Fruit fly (Drosophila melanogaster) whole organism, adult: ENCODE data around the gene CG43221.

Experiments
- CG11617 ChIP-seq: fragments of 200-800 bp; sonication (Bioruptor generic); optimal IDR thresholded peaks from 2 replicates; lab custom pipeline; 2017; ENCODE audit warnings: mild to moderate bottlenecking, missing biosample characterization, missing genetic modification reagents, missing genetic modification characterization
- CG12768 ChIP-seq: fragments of 200-800 bp; sonication (Bioruptor generic); optimal IDR thresholded peaks from 2 replicates; lab custom pipeline; 2017; ENCODE audit warnings: missing biosample characterization, missing genetic modification characterization, mild to moderate bottlenecking, moderate library complexity, missing genetic modification reagents
- CG14711 ChIP-seq: fragments of 200-800 bp; sonication (Bioruptor generic); optimal IDR thresholded peaks from 2 replicates; lab custom pipeline; 2018; ENCODE audit warnings: missing biosample characterization, mild to moderate bottlenecking, missing genetic modification characterization, moderate library complexity
- CG1620 ChIP-seq: fragments of 200-800 bp; sonication (Bioruptor generic); optimal IDR thresholded peaks from 2 replicates; lab custom pipeline; 2016; ENCODE audit warnings: missing biosample characterization, missing genetic modification characterization
- CG33017 ChIP-seq: fragments of 200-800 bp; sonication (Bioruptor generic); optimal IDR thresholded peaks from 2 replicates; lab custom pipeline; 2018; ENCODE audit warnings: missing biosample characterization, mild to moderate bottlenecking, missing genetic modification characterization, moderate library complexity
- CG5204 ChIP-seq: fragments of 200-800 bp; sonication (Bioruptor generic); optimal IDR thresholded peaks from 2 replicates; lab custom pipeline; 2016; ENCODE audit warnings: missing biosample characterization, missing genetic modification characterization
- CG7045 ChIP-seq: fragments of 200-800 bp; sonication (Bioruptor generic); optimal IDR thresholded peaks from 2 replicates; lab custom pipeline; 2017; ENCODE audit warnings: missing biosample characterization, mild to moderate bottlenecking, missing genetic modification characterization
- CG7101 ChIP-seq: fragments of 200-800 bp; sonication (Bioruptor generic); optimal IDR thresholded peaks from 2 replicates; lab custom pipeline; 2018; ENCODE audit warnings: missing biosample characterization, mild to moderate bottlenecking, missing genetic modification characterization, moderate library complexity
- Clk ChIP-seq: fragments of 200-800 bp; sonication (Bioruptor generic); optimal IDR thresholded peaks from 2 replicates; lab custom pipeline; 2017; ENCODE audit warnings: missing biosample characterization, missing genetic modification characterization
- Crg-1 ChIP-seq: fragments of 200-800 bp; sonication (Bioruptor generic); optimal IDR thresholded peaks from 2 replicates; lab custom pipeline; 2016; ENCODE audit warnings: missing biosample characterization, missing genetic modification characterization
- Hr96 ChIP-seq: fragments of 200-800 bp; sonication (Bioruptor generic); optimal IDR thresholded peaks from 2 replicates; lab custom pipeline; 2016; ENCODE audit warnings: missing biosample characterization, missing genetic modification characterization
- Mnt ChIP-seq: fragments of 200-800 bp; sonication (Bioruptor generic); optimal IDR thresholded peaks from 2 replicates; lab custom pipeline; 2016; ENCODE audit warnings: missing biosample characterization, mild to moderate bottlenecking, missing genetic modification characterization
- bab1 ChIP-seq: fragments of 200-800 bp; sonication (Bioruptor generic); optimal IDR thresholded peaks from 3 replicates; lab custom pipeline; 2019; ENCODE audit warnings: missing biosample characterization, mild to moderate bottlenecking, missing genetic modification characterization, moderate library complexity
- cic ChIP-seq: fragments of 200-800 bp; sonication (Bioruptor generic); optimal IDR thresholded peaks from 2 replicates; lab custom pipeline; 2017; ENCODE audit warnings: missing biosample characterization, mild to moderate bottlenecking, missing genetic modification characterization, moderate library complexity
- cnc ChIP-seq, 2 experiments: fragments of >200 bp; optimal IDR thresholded peaks; 2 replicates each; lab custom pipeline; 2017
- kay ChIP-seq: fragments of 200-800 bp; sonication (Bioruptor generic); peaks from one replicate; lab custom pipeline; 2016; ENCODE audit warnings: missing biosample characterization, missing genetic modification characterization, borderline replicate concordance
- ovo ChIP-seq: fragments of 200-800 bp; sonication (Bioruptor generic); optimal IDR thresholded peaks from 2 replicates; lab custom pipeline; 2016; ENCODE audit warnings: missing biosample characterization, missing genetic modification characterization
- pad ChIP-seq: fragments of 200-800 bp; sonication (Bioruptor generic); optimal IDR thresholded peaks from 3 replicates; lab custom pipeline; 2017; ENCODE audit warnings: missing biosample characterization, missing genetic modification characterization, mild to moderate bottlenecking, moderate library complexity, missing genetic modification reagents
- tj ChIP-seq: fragments of 200-800 bp; sonication (Bioruptor generic); optimal IDR thresholded peaks from 3 replicates; lab custom pipeline; 2017; ENCODE audit warnings: missing biosample characterization, mild to moderate bottlenecking, missing genetic modification characterization, moderate library complexity
- toe ChIP-seq: fragments of 200-800 bp; sonication (Bioruptor generic); optimal IDR thresholded peaks from 2 replicates; lab custom pipeline; 2016; ENCODE audit warnings: missing biosample characterization, missing genetic modification characterization

CG43221 gene

DNA sequence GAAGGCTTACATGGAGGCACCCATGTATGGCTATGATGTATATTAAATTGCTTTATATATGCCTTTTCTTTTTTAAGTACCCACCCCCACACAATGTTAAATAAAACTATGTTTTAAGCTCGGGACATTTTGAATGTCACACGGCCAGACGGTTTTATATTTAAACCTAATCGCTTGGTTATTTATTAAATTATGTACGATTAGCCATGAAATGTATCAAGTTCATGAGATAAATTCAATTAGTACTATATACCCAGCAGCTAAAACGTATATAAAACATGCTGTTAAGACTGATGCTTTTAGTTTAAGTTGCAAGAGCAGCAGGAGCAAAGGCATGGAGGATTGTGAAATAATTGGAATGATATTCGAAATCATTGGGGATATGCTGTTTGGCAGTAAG lies at the start of gene CG43221, which contains the start of gene CG43645:
Gene CG43221, plus strand, starts transcription at position 301 of the 400 bp plus-strand sequence.
Gene CG43645, plus strand, starts transcription at position 301 of the 400 bp plus-strand sequence.
- TF ChIP-seq CG11617 (GFP tag; lab: Kevin White, UChicago) (no peak), CG7101 (tag; lab: Kevin White, UChicago) (no peak), cic (no peak), pad (GFP tag; lab: Kevin White, UChicago) (no peak), CG7045 (GFP tag; lab: Kevin White, UChicago) (no peak), CG33017 (no peak), ovo (GFP tag; lab: Kevin White, UChicago) (no peak), Mnt (GFP tag; lab: Kevin White, UChicago) (no peak), kay (GFP tag; lab: Kevin White, UChicago) (no peak), CG5204 (GFP tag; lab: Kevin White, UChicago) (no peak), bab1 (no peak), tj (GFP tag; lab: Kevin White, UChicago) (no peak), Clk (no peak), toe (GFP tag; lab: Kevin White, UChicago) (no peak), Crg-1 (GFP tag; lab: Kevin White, UChicago) (no peak), CG1620 (GFP tag; lab: Kevin White, UChicago) (no peak), Hr96 (GFP tag; lab: Kevin White, UChicago) (no peak), CG12768 (GFP tag; lab: Kevin White, UChicago) (no peak), CG14711 (tag; lab: Kevin White, UChicago) (no peak)

DNA sequence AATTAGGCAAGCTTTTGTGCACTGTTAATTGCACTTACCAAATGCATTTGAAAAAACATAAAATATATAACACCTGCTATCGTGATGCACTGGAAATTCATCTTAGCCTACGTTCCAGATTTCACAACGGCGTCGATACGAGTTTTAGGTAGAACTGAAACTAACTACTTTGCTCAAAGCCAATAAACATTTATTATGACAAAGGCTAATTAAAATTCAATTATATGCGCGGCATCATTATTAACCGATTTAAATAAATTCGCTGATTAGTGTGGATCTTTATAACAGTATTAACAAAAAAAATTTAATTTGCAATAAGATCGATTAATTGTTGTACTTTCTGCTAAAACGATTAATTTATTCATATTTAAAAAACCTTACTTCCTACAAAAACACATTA lies 49.1 kb upstream of the CG43221 start, which contains the start of gene CG33928:
Gene CG33928, minus strand, starts transcription at position 101 of the 400 bp plus-strand sequence.
- no peak for TF ChIP-seq CG11617 (GFP tag; lab: Kevin White, UChicago)
- no peak for TF ChIP-seq CG5204 (GFP tag; lab: Kevin White, UChicago)
- TF ChIP-seq cnc (optimal IDR thresholded peaks at IDR 0.05; lab: Kevin White, UChicago): no peak
- TF ChIP-seq tj (GFP tag; lab: Kevin White, UChicago): no peak
- no peak for TF ChIP-seq kay (GFP tag; lab: Kevin White, UChicago)
- no peak for TF ChIP-seq pad (GFP tag; lab: Kevin White, UChicago)
- TF ChIP-seq Hr96 (GFP tag; lab: Kevin White, UChicago): no peak
- no peak for TF ChIP-seq CG12768 (GFP tag; lab: Kevin White, UChicago)
- TF ChIP-seq cic: no peak
- no peak for TF ChIP-seq CG7045 (GFP tag; lab: Kevin White, UChicago)
- TF ChIP-seq CG33017: no peak
- TF ChIP-seq Clk: no peak

DNA sequence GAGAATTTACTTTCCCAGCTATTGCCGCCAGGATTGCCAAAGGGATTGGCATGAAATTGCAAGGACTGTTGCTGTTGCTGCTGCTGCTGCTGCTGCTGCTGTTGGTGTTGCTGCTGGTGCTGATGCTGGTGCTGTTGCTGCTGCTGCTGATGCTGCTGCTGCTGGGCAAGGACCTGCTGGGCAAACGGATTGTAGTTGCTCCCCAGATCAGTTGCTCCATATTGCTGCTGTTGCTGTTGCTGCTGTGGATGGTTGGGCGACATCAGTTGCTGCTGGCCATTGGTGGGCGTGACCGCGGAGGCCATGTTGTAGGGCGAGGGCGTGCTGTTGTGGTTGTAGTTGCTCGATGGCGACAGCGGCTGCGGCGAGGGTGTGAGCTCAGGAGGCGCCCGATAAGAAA lies 48.0 kb upstream of the CG43221 start:
- TF ChIP-seq cic (no peak), Clk (no peak), toe (GFP tag; lab: Kevin White, UChicago) (no peak)

DNA sequence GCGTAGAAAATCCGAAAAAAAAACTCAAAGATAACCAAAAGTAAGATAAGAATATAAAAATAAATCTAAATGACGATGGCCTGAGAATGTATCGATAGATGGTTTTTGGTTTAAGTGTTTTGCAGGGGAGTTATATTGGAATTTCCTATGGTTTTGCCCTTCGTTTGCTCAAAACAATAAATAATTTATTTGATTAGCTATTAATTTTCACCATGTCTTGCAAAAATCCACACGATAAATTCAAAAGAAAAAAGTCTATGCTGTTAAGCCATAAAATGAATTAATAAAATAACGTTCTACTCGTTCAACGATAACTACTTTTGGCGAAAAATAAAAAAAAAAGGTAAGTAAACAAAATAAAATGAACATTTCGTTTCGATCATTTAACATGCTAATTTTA lies 38.5 kb upstream of the CG43221 start:
- TF ChIP-seq pad (GFP tag; lab: Kevin White, UChicago) (no peak), cnc (optimal IDR thresholded peaks at IDR 0.05; lab: Kevin White, UChicago) (no peak), Crg-1 (GFP tag; lab: Kevin White, UChicago) (no peak), kay (GFP tag; lab: Kevin White, UChicago) (peak; percentile 92), Hr96 (GFP tag; lab: Kevin White, UChicago) (no peak), CG5204 (GFP tag; lab: Kevin White, UChicago) (no peak), ovo (GFP tag; lab: Kevin White, UChicago) (no peak)

DNA sequence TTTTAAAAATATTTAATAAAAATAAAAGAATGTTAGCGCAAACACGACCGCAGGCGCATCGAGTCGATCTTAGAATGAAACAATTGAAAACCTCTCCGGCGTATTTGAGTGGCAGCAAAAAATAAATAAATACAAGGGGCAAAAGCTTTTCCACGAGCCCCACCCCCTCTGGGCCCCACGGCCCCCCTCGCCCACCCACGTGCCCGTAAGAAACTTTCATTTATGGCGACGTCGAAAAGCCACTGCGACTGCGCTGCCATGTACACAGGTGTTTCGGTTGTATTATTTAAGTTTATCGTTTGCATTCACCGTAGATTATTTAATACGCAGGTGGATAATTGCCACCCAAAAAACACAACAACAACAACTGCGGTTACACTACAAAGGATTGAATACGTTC lies 37.1 kb upstream of the CG43221 start:
- TF ChIP-seq bab1 (no peak), CG5204 (GFP tag; lab: Kevin White, UChicago) (no peak), CG1620 (GFP tag; lab: Kevin White, UChicago) (no peak), tj (GFP tag; lab: Kevin White, UChicago) (peak; percentile 4), Crg-1 (GFP tag; lab: Kevin White, UChicago) (no peak), CG7101 (tag; lab: Kevin White, UChicago) (peak; percentile 3), CG7045 (GFP tag; lab: Kevin White, UChicago) (peak; percentile 35), CG11617 (GFP tag; lab: Kevin White, UChicago) (no peak), CG33017 (no peak), kay (GFP tag; lab: Kevin White, UChicago) (no peak), Mnt (GFP tag; lab: Kevin White, UChicago) (no peak), Hr96 (GFP tag; lab: Kevin White, UChicago) (no peak), cic (peak; percentile 79), Clk (no peak), ovo (GFP tag; lab: Kevin White, UChicago) (no peak), CG14711 (tag; lab: Kevin White, UChicago) (no peak), cnc (optimal IDR thresholded peaks at IDR 0.05; lab: Kevin White, UChicago) (no peak), toe (GFP tag; lab: Kevin White, UChicago) (no peak), CG12768 (GFP tag; lab: Kevin White, UChicago) (peak; percentile 36), pad (GFP tag; lab: Kevin White, UChicago) (peak; percentile 3)

DNA sequence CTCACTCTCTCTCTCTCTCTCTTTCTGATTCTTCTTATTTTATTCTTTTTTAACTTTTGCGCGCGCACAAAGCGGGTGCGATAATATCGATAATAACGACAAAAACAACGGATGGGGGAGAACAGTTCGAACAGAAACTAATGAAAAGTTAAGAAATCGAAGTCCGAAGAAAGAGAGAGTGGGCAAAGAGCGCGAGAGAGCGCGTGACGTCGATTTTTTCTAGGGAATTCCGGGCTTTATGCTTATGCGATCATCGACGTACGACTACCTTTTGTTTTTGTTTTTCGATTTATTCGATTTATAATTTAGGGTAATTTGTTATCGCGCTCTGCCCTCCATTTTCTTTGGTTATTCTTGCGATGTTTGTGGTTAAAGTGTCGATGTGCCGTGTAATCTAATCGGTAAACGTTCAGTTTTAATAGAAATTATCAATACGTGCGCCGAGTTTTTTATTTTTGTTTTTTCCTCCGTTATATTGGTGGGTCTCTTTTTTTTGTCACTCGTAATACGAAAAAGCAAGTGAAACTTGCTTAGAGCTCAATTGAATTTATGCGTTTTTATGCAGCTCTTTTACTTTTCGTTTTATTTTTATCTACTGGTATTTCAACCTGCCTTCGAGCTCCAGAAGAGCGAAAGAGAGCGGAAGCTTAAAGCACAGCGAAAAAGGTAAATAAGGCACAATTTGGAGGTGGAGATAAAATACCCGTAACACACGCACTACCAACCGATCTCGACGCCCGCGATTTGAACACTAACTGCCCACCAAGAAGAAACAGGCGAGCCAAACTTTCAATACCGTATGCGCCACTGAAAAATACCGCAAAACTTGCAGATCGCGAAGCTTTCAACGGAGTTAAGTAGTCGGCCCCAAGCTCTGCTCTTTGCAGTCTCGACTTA lies 35.7 kb upstream of the CG43221 start, which contains the start of gene dl:
Gene dl, minus strand, starts transcription at position 757 of the 897 bp plus-strand sequence.
- peak; percentile 56 for TF ChIP-seq ovo (GFP tag; lab: Kevin White, UChicago)
- TF ChIP-seq pad (GFP tag; lab: Kevin White, UChicago): no peak
- peak; percentile 26 for TF ChIP-seq Mnt (GFP tag; lab: Kevin White, UChicago)
- TF ChIP-seq bab1: no peak
- TF ChIP-seq CG33017: peak; percentile 3
- no peak for TF ChIP-seq CG7101 (tag; lab: Kevin White, UChicago)
- no peak for TF ChIP-seq cic
- TF ChIP-seq CG5204 (GFP tag; lab: Kevin White, UChicago): no peak
- TF ChIP-seq kay (GFP tag; lab: Kevin White, UChicago): peak; percentile 86
- TF ChIP-seq Clk: no peak
- no peak for TF ChIP-seq Crg-1 (GFP tag; lab: Kevin White, UChicago)
- peak; percentile 41 for TF ChIP-seq CG11617 (GFP tag; lab: Kevin White, UChicago)
- no peak for TF ChIP-seq Hr96 (GFP tag; lab: Kevin White, UChicago)
- no peak for TF ChIP-seq CG1620 (GFP tag; lab: Kevin White, UChicago)
- TF ChIP-seq toe (GFP tag; lab: Kevin White, UChicago): no peak
- peak; percentile 1 for TF ChIP-seq CG12768 (GFP tag; lab: Kevin White, UChicago)
- no peak for TF ChIP-seq CG14711 (tag; lab: Kevin White, UChicago)
- TF ChIP-seq tj (GFP tag; lab: Kevin White, UChicago): peak; percentile 16
